Worm (Caenorhabditis elegans) whole organism, L3 larva: ENCODE results near the gene ten-1.

Experiments
- R02D3.7 ChIP-seq: fragments of 150-350 bp; optimal IDR thresholded peaks from 2 replicates; lab custom pipeline; 2014; ENCODE audit warnings: missing biosample characterization, missing genetic modification characterization
- ZK546.5 ChIP-seq: sonication (generic microtip); optimal IDR thresholded peaks from 2 replicates; lab custom pipeline; 2017; ENCODE audit warnings: missing biosample characterization, missing genetic modification characterization
- aly-2 ChIP-seq: fragments of 150-350 bp; optimal IDR thresholded peaks from 2 replicates; lab custom pipeline; 2014; ENCODE audit warnings: missing biosample characterization, missing genetic modification characterization
- ama-1 ChIP-seq: fragments of 150-350 bp; optimal IDR thresholded peaks from 2 replicates; lab custom pipeline; 2018
- ceh-16 ChIP-seq: sonication (generic microtip); optimal IDR thresholded peaks from 2 replicates; lab custom pipeline; 2017; ENCODE audit warnings: missing biosample characterization, missing genetic modification characterization
- ceh-28 ChIP-seq: fragments of 150-350 bp; optimal IDR thresholded peaks from 2 replicates; lab custom pipeline; 2014; ENCODE audit warnings: missing biosample characterization, missing genetic modification reagents, missing genetic modification characterization
- ceh-82 ChIP-seq: fragments of 150-350 bp; optimal IDR thresholded peaks from 2 replicates; lab custom pipeline; 2014; ENCODE audit warnings: missing biosample characterization, missing genetic modification characterization
- ceh-9 ChIP-seq: sonication (generic microtip); optimal IDR thresholded peaks from 2 replicates; lab custom pipeline; 2018; ENCODE audit warnings: missing biosample characterization, missing genetic modification characterization
- elt-1 ChIP-seq: fragments of 150-350 bp; optimal IDR thresholded peaks from 2 replicates; lab custom pipeline; 2014; ENCODE audit warnings: missing biosample characterization, missing genetic modification characterization
- elt-2 ChIP-seq: sonication (generic microtip); optimal IDR thresholded peaks from 2 replicates; lab custom pipeline; 2016; ENCODE audit warnings: missing genetic modification reagents, mild to moderate bottlenecking, missing genetic modification characterization, missing compliant biosample characterization
- eor-1 ChIP-seq, 2 experiments: fragments of 150-350 bp; optimal IDR thresholded peaks; 2 replicates each; lab custom pipeline; 2014 to 2018; ENCODE audit warnings: missing biosample characterization in 2 of 2, missing genetic modification characterization in 2 of 2
- fkh-10 ChIP-seq: sonication (generic microtip); optimal IDR thresholded peaks from 2 replicates; lab custom pipeline; 2017; ENCODE audit warnings: missing biosample characterization, missing genetic modification reagents, missing genetic modification characterization
- fkh-2 ChIP-seq: fragments of 150-350 bp; optimal IDR thresholded peaks from 2 replicates; lab custom pipeline; 2014; ENCODE audit warnings: missing biosample characterization, missing genetic modification reagents, missing genetic modification characterization
- fos-1 ChIP-seq: fragments of 150-350 bp; optimal IDR thresholded peaks from 2 replicates; lab custom pipeline; 2014; ENCODE audit warnings: missing biosample characterization, missing genetic modification characterization
- hmg-11 ChIP-seq: sonication (generic microtip); optimal IDR thresholded peaks from 2 replicates; lab custom pipeline; 2016; ENCODE audit warnings: missing genetic modification characterization, missing compliant biosample characterization
- jun-1 ChIP-seq: fragments of 150-350 bp; optimal IDR thresholded peaks from 2 replicates; lab custom pipeline; 2014; ENCODE audit warnings: missing biosample characterization, missing genetic modification reagents, missing genetic modification characterization
- lin-15B ChIP-seq: fragments of 150-350 bp; optimal IDR thresholded peaks from 2 replicates; lab custom pipeline; 2014; ENCODE audit warnings: missing biosample characterization, missing genetic modification characterization
- lsy-12 ChIP-seq: sonication (generic microtip); optimal IDR thresholded peaks from 2 replicates; lab custom pipeline; 2016; ENCODE audit warnings: mild to moderate bottlenecking, missing genetic modification characterization, missing compliant biosample characterization
- mdl-1 ChIP-seq: fragments of 150-350 bp; optimal IDR thresholded peaks from 2 replicates; lab custom pipeline; 2014; ENCODE audit warnings: missing biosample characterization, missing genetic modification characterization
- mml-1 ChIP-seq: fragments of 150-350 bp; sonication (generic microtip); optimal IDR thresholded peaks from 3 replicates; lab custom pipeline; 2014; ENCODE audit warnings: missing biosample characterization, missing genetic modification characterization
- nfya-1 ChIP-seq: sonication (generic microtip); optimal IDR thresholded peaks from 2 replicates; lab custom pipeline; 2017; ENCODE audit warnings: missing genetic modification characterization, mild to moderate bottlenecking, missing compliant biosample characterization, antibody characterized with exemption, moderate library complexity; ENCODE audit not compliant: insufficient read depth
- nhr-11 ChIP-seq: fragments of 150-350 bp; optimal IDR thresholded peaks from 2 replicates; lab custom pipeline; 2014; ENCODE audit warnings: missing biosample characterization, missing genetic modification characterization
- nhr-12 ChIP-seq: fragments of 150-350 bp; optimal IDR thresholded peaks from 2 replicates; lab custom pipeline; 2014; ENCODE audit warnings: missing biosample characterization, missing genetic modification characterization
- nhr-23 ChIP-seq: fragments of 150-350 bp; optimal IDR thresholded peaks from 2 replicates; lab custom pipeline; 2014; ENCODE audit warnings: missing biosample characterization, missing genetic modification reagents, missing genetic modification characterization
- nhr-237 ChIP-seq: fragments of 150-350 bp; optimal IDR thresholded peaks from 2 replicates; lab custom pipeline; 2014; ENCODE audit warnings: missing biosample characterization, missing genetic modification characterization
- nhr-25 ChIP-seq: sonication (generic microtip); optimal IDR thresholded peaks from 2 replicates; lab custom pipeline; 2017; ENCODE audit warnings: missing biosample characterization, missing genetic modification characterization
- nhr-43 ChIP-seq: sonication (generic microtip); optimal IDR thresholded peaks from 2 replicates; lab custom pipeline; 2016; ENCODE audit warnings: mild to moderate bottlenecking, missing genetic modification characterization, missing compliant biosample characterization; ENCODE audit not compliant: poor library complexity, severe bottlenecking
- nhr-67 ChIP-seq: fragments of 150-350 bp; optimal IDR thresholded peaks from 2 replicates; lab custom pipeline; 2014; ENCODE audit warnings: missing biosample characterization, missing genetic modification characterization
- nhr-76 ChIP-seq: fragments of 150-350 bp; sonication (generic microtip); optimal IDR thresholded peaks from 5 replicates; lab custom pipeline; 2014; ENCODE audit warnings: missing biosample characterization, missing genetic modification characterization
- nhr-77 ChIP-seq: fragments of 150-350 bp; optimal IDR thresholded peaks from 2 replicates; lab custom pipeline; 2014; ENCODE audit warnings: missing biosample characterization, missing genetic modification characterization
- pha-4 ChIP-seq: fragments of 150-350 bp; optimal IDR thresholded peaks from 2 replicates; lab custom pipeline; 2014; ENCODE audit warnings: missing biosample characterization, missing genetic modification reagents, missing genetic modification characterization
- pqm-1 ChIP-seq: fragments of 150-350 bp; optimal IDR thresholded peaks from 2 replicates; lab custom pipeline; 2017; ENCODE audit warnings: missing biosample characterization, missing genetic modification characterization, inconsistent platforms
- skn-1 ChIP-seq: fragments of 150-350 bp; optimal IDR thresholded peaks from 2 replicates; lab custom pipeline; 2014; ENCODE audit warnings: missing biosample characterization, missing genetic modification characterization
- snpc-4 ChIP-seq: fragments of 150-350 bp; optimal IDR thresholded peaks from 2 replicates; lab custom pipeline; 2014; ENCODE audit warnings: missing biosample characterization, missing genetic modification characterization
- tbx-2 ChIP-seq: sonication (generic microtip); optimal IDR thresholded peaks from 2 replicates; lab custom pipeline; 2016; ENCODE audit warnings: mild to moderate bottlenecking, missing genetic modification characterization, missing compliant biosample characterization
- unc-39 ChIP-seq: sonication (generic microtip); optimal IDR thresholded peaks from 4 replicates; lab custom pipeline; 2017; ENCODE audit warnings: missing biosample characterization, missing genetic modification characterization
- unc-62 ChIP-seq: fragments of 150-350 bp; sonication (generic microtip); optimal IDR thresholded peaks from 4 replicates; lab custom pipeline; 2014; ENCODE audit warnings: missing biosample characterization, missing genetic modification reagents, missing genetic modification characterization
- zag-1 ChIP-seq: fragments of 150-350 bp; optimal IDR thresholded peaks from 2 replicates; lab custom pipeline; 2014; ENCODE audit warnings: missing biosample characterization, missing genetic modification characterization
- ztf-11 ChIP-seq: fragments of 150-350 bp; optimal IDR thresholded peaks from 2 replicates; lab custom pipeline; 2014; ENCODE audit warnings: missing biosample characterization, missing genetic modification characterization

Gene ten-1

ce11 chrIII:6888497-6888896 lies 67.8 kb downstream of the ten-1 start:
- TF ChIP-seq nhr-76 (tag; lab: Kevin White, UChicago) (no peak), hmg-11 (tag; lab: Kevin White, UChicago) (peak; percentile 37), jun-1 (tag; lab: Kevin White, UChicago) (no peak), pqm-1 (tag; lab: Kevin White, UChicago) (peak; percentile 4), nhr-43 (tag; lab: Kevin White, UChicago) (peak; percentile 75), nhr-23 (tag; lab: Kevin White, UChicago) (peak; percentile 29), nhr-12 (tag; lab: Kevin White, UChicago) (no peak), R02D3.7 (tag; lab: Kevin White, UChicago) (no peak), lsy-12 (tag; lab: Kevin White, UChicago) (peak; percentile 66), nhr-77 (tag; lab: Kevin White, UChicago) (no peak), eor-1 (tag; optimal IDR thresholded peaks at IDR 0.05; lab: Kevin White, UChicago) (no peak), pha-4 (tag; lab: Kevin White, UChicago) (peak; percentile 46), ama-1 (lab: Kevin White, UChicago) (no peak), zag-1 (tag; lab: Kevin White, UChicago) (no peak), ceh-82 (tag; lab: Kevin White, UChicago) (no peak), unc-39 (tag; lab: Kevin White, UChicago) (no peak), aly-2 (no peak), ztf-11 (tag; lab: Kevin White, UChicago) (no peak), mdl-1 (tag; lab: Kevin White, UChicago) (no peak), tbx-2 (tag; lab: Kevin White, UChicago) (peak; percentile 28), fkh-10 (GFP tag; lab: Kevin White, UChicago) (no peak), skn-1 (no peak), nhr-25 (tag; lab: Kevin White, UChicago) (peak; percentile 69), ZK546.5 (tag; lab: Kevin White, UChicago) (no peak), snpc-4 (no peak), elt-2 (tag; lab: Kevin White, UChicago) (peak; percentile 4), fos-1 (tag; lab: Kevin White, UChicago) (no peak), ceh-9 (tag; lab: Kevin White, UChicago) (no peak), nhr-11 (tag; lab: Kevin White, UChicago) (no peak), lin-15B (tag; lab: Kevin White, UChicago) (no peak), ceh-16 (tag; lab: Kevin White, UChicago) (no peak), fkh-2 (tag; lab: Kevin White, UChicago) (no peak), mml-1 (tag; lab: Kevin White, UChicago) (no peak), unc-62 (no peak), nfya-1 (tag; lab: Kevin White, UChicago) (peak; percentile 39), nhr-67 (no peak)

DNA sequence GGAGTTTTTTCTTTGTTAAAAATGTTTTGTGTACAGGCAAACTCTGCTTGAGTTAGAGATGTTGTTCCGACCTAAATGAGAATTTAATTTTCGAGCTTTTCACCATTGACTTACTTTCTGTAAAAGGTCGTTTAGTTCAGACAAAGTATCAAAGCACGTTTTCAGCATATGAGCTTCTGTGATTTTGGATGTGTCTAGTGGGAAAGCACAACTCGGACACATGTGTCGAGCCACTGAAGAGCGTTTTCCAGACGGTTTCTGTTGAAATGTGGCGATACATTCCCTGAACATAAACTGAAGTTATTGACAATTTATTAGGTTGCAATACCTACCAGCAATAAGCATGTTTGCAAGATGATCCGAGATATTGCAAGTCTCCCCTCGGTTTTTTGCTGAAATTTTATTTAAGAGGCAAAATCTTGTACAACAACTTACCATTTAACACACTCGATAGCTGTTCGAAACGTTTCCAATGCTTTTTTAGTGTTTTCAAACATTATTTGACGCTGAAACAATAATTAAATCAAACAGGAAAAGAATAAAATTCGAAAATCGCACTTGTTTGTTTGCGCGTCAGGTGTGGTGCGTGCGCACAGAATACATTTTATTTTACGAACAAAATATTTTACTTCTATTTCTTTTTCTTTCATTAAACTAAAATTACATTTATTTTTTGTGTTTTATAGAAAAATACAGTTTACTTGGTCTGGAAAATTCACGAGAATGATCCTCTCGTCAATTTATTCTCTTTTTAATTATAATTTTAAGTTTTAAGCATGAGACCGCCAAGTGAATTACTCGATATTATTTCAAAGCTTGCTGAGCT lies 68.5 kb downstream of the ten-1 start, which contains the start of the genes brd-1 and K04C2.2:
Gene brd-1 (minus strand): TSS at position 506 of the 826 bp plus-strand sequence.
Gene K04C2.2 (plus strand): TSS at position 776 of the 826 bp plus-strand sequence.
- TF ChIP-seq nhr-23 (tag; lab: Kevin White, UChicago): peak; percentile 11
- TF ChIP-seq hmg-11 (tag; lab: Kevin White, UChicago): peak; percentile 21
- TF ChIP-seq pha-4 (tag; lab: Kevin White, UChicago): peak; percentile 35
- TF ChIP-seq elt-1 (tag; lab: Kevin White, UChicago): no peak
- peak; percentile 18 for TF ChIP-seq nfya-1 (tag; lab: Kevin White, UChicago)
- no peak for TF ChIP-seq lsy-12 (tag; lab: Kevin White, UChicago)

DNA sequence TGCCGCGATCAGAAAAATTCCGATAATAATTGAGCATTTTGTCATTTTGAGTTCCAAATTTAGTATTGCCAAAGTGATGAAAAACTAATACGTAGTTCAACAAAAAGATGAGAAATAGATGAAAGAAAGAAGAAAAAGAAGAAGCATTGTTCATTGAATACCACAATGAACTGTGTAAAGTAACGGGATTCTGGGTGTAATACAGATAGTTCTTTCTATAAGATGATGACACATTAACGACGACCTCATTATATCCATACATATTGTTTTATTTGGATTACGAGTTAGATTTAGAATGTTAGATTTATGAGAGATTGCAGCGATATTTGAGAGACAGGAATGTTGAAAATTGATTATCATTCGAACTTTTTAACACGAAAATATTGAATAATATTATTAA lies 70.8 kb downstream of the ten-1 start, which contains the start of gene K04C2.5:
Gene K04C2.5 (minus strand): TSS at position 101 of the 400 bp plus-strand sequence.
- TF ChIP-seq pha-4 (tag; lab: Kevin White, UChicago) (no peak), fkh-2 (tag; lab: Kevin White, UChicago) (no peak), ceh-28 (tag; lab: Kevin White, UChicago) (no peak), ama-1 (lab: Kevin White, UChicago) (no peak), ceh-9 (tag; lab: Kevin White, UChicago) (no peak), nhr-237 (tag; lab: Kevin White, UChicago) (no peak), nhr-76 (tag; lab: Kevin White, UChicago) (no peak)
